Fruit fly (Drosophila melanogaster): ENCODE measurements around the gene CG34451.

dm6 chr3L:15692388-15692787 is 520 bp upstream of the CG34451 start:
- TF ChIP-seq CG8301 (tag; optimal IDR thresholded peaks at IDR 0.05) (no peak), Pif1B (GFP tag; optimal IDR thresholded peaks at IDR 0.05) (no peak), CG32121 (GFP tag; IDR thresholded peaks at IDR 0.05) (no peak), gl (tag; optimal IDR thresholded peaks at IDR 0.05) (no peak)

Measured in whole organism, pupa.